Worm (Caenorhabditis elegans) whole organism, L2 larva: ENCODE results near the gene T26G10.3.

Source experiments
- R02D3.7 ChIP-seq: fragments of 150-350 bp; optimal IDR thresholded peaks from 2 replicates; lab custom pipeline; 2014; ENCODE audit warnings: missing biosample characterization, missing genetic modification characterization
- ama-1 ChIP-seq: fragments of 150-350 bp; optimal IDR thresholded peaks from 2 replicates; lab custom pipeline; 2018; ENCODE audit warnings: inconsistent platforms
- ceh-82 ChIP-seq: fragments of 150-350 bp; optimal IDR thresholded peaks from 2 replicates; lab custom pipeline; 2014; ENCODE audit warnings: missing biosample characterization, missing genetic modification characterization
- nhr-10 ChIP-seq: sonication (generic microtip); optimal IDR thresholded peaks from 2 replicates; lab custom pipeline; 2017; ENCODE audit warnings: missing biosample characterization, missing genetic modification characterization
- nhr-12 ChIP-seq: fragments of 150-350 bp; optimal IDR thresholded peaks from 2 replicates; lab custom pipeline; 2014; ENCODE audit warnings: missing biosample characterization, missing genetic modification characterization
- nhr-237 ChIP-seq: fragments of 150-350 bp; optimal IDR thresholded peaks from 2 replicates; lab custom pipeline; 2014; ENCODE audit warnings: missing biosample characterization, missing genetic modification characterization
- snpc-4 ChIP-seq: fragments of 150-350 bp; optimal IDR thresholded peaks from 2 replicates; lab custom pipeline; 2014; ENCODE audit warnings: missing biosample characterization, missing genetic modification characterization
- unc-55 ChIP-seq: fragments of 150-350 bp; sonication (generic microtip); optimal IDR thresholded peaks from 3 replicates; lab custom pipeline; 2014; ENCODE audit warnings: missing biosample characterization, missing genetic modification reagents, missing genetic modification characterization
- unc-62 ChIP-seq: fragments of 150-350 bp; optimal IDR thresholded peaks from 2 replicates; lab custom pipeline; 2014; ENCODE audit warnings: missing biosample characterization, missing genetic modification reagents, missing genetic modification characterization

- TF ChIP-seq nhr-10 (tag; lab: Kevin White, UChicago): no peak
- TF ChIP-seq ama-1: no peak
- TF ChIP-seq R02D3.7: no peak
- peak; percentile 59 for TF ChIP-seq ceh-82 (tag; lab: Kevin White, UChicago)
- no peak for TF ChIP-seq unc-62 (GFP tag; lab: Kevin White, UChicago)
- TF ChIP-seq snpc-4: peak; percentile 77
- TF ChIP-seq nhr-12: no peak
- no peak for TF ChIP-seq nhr-237 (tag; lab: Kevin White, UChicago)
- TF ChIP-seq unc-55 (GFP tag; lab: Kevin White, UChicago): peak; percentile 90
These were observed 42.9 kb upstream of the T26G10.3 start, which contains the start of the genes rheb-1 and spk-1 for ce11 chrIII:9455980-9456658.
